Worm (Caenorhabditis elegans) whole organism, young adult: Measurements from ENCODE around the gene Y39B6A.10.

Source experiments
- B0035.1 ChIP-seq: sonication (generic microtip); optimal IDR thresholded peaks from 2 replicates; lab custom pipeline; 2016; ENCODE audit warnings: missing genetic modification characterization, mild to moderate bottlenecking, missing compliant biosample characterization, missing genotype, missing genetic modification reagents
- B0336.3 ChIP-seq: fragments of 200-800 bp; sonication (Bioruptor generic); IDR thresholded peaks from 2 replicates; pipeline ENCODE4 v1.3.6; 2022; ENCODE audit warnings: missing genetic modification characterization, missing compliant biosample characterization
- C06A6.2 ChIP-seq: fragments of 200-800 bp; sonication (Bioruptor generic); conservative IDR thresholded peaks from 2 replicates; pipeline ENCODE4 v1.3.6; 2022; ENCODE audit warnings: missing genetic modification characterization, missing compliant biosample characterization
- F10E7.11 ChIP-seq: sonication (generic microtip); optimal IDR thresholded peaks from 2 replicates; lab custom pipeline; 2017; ENCODE audit warnings: mild to moderate bottlenecking, missing genetic modification characterization, moderate library complexity, missing compliant biosample characterization
- F33H1.4 ChIP-seq: fragments of 200-800 bp; sonication (Bioruptor generic); IDR thresholded peaks from 2 replicates; pipeline ENCODE4 v1.3.6; 2022; ENCODE audit warnings: missing genetic modification reagents, missing genetic modification characterization, missing compliant biosample characterization
- F37B4.10 ChIP-seq: fragments of 200-800 bp; sonication (Bioruptor generic); IDR thresholded peaks from 2 replicates; pipeline ENCODE4 v1.3.6; 2022; ENCODE audit warnings: missing genetic modification characterization, missing compliant biosample characterization
- F57C9.4 ChIP-seq: sonication (generic microtip); optimal IDR thresholded peaks from 2 replicates; lab custom pipeline; 2017; ENCODE audit warnings: mild to moderate bottlenecking, missing genetic modification characterization, missing compliant biosample characterization
- Y53F4B.3 ChIP-seq: fragments of 200-800 bp; sonication (Bioruptor generic); IDR thresholded peaks from 2 replicates; pipeline ENCODE4 v1.3.6; 2022; ENCODE audit warnings: missing genetic modification reagents, missing genetic modification characterization, missing compliant biosample characterization
- Y67H2A.10 ChIP-seq: fragments of 200-800 bp; sonication (Bioruptor generic); conservative IDR thresholded peaks from 2 replicates; pipeline ENCODE4 v1.3.6; 2022; ENCODE audit warnings: missing genetic modification reagents, missing genetic modification characterization, missing compliant biosample characterization
- ZK185.1 ChIP-seq: sonication (generic microtip); optimal IDR thresholded peaks from 2 replicates; lab custom pipeline; 2016; ENCODE audit warnings: mild to moderate bottlenecking, missing genetic modification characterization, missing compliant biosample characterization; ENCODE audit not compliant: poor library complexity, severe bottlenecking
- attf-6 ChIP-seq: fragments of 200-800 bp; sonication (Bioruptor generic); IDR thresholded peaks from 2 replicates; pipeline ENCODE4 v1.3.6; 2022; ENCODE audit warnings: missing genetic modification reagents, missing genetic modification characterization, missing compliant biosample characterization
- bed-1 ChIP-seq: fragments of 200-800 bp; sonication (Bioruptor generic); IDR thresholded peaks from 2 replicates; pipeline ENCODE4 v1.3.6; 2022; ENCODE audit warnings: missing genetic modification reagents, missing genetic modification characterization, missing compliant biosample characterization
- bed-2 ChIP-seq: fragments of 200-800 bp; sonication (Bioruptor generic); IDR thresholded peaks from 2 replicates; pipeline ENCODE4 v1.3.6; 2022; ENCODE audit warnings: missing genetic modification reagents, missing genetic modification characterization, missing compliant biosample characterization
- ccch-3 ChIP-seq: fragments of 200-800 bp; sonication (Bioruptor generic); optimal IDR thresholded peaks from 2 replicates; lab custom pipeline; 2018; ENCODE audit warnings: mild to moderate bottlenecking, missing genetic modification characterization, missing compliant biosample characterization
- ceh-40 ChIP-seq: fragments of 200-800 bp; sonication (Bioruptor generic); IDR thresholded peaks from 2 replicates; pipeline ENCODE4 v1.3.6; 2022; ENCODE audit warnings: missing genetic modification characterization, missing compliant biosample characterization
- ceh-58 ChIP-seq: fragments of 200-800 bp; sonication (Bioruptor generic); IDR thresholded peaks from 2 replicates; pipeline ENCODE4 v1.3.6; 2022; ENCODE audit warnings: missing genetic modification characterization, missing compliant biosample characterization
- ceh-79 ChIP-seq: sonication (generic microtip); optimal IDR thresholded peaks from 2 replicates; lab custom pipeline; 2017; ENCODE audit warnings: mild to moderate bottlenecking, missing genetic modification characterization, missing compliant biosample characterization
- chd-7 ChIP-seq: sonication (generic microtip); optimal IDR thresholded peaks from 2 replicates; lab custom pipeline; 2016; ENCODE audit warnings: mild to moderate bottlenecking, missing genetic modification characterization, moderate library complexity, missing compliant biosample characterization
- egl-18 ChIP-seq: fragments of 200-800 bp; sonication (Bioruptor generic); IDR thresholded peaks from 2 replicates; pipeline ENCODE4 v1.3.6; 2022; ENCODE audit warnings: missing genetic modification reagents, missing genetic modification characterization, missing compliant biosample characterization
- egl-44 ChIP-seq: fragments of 200-800 bp; sonication (Bioruptor generic); IDR thresholded peaks from 2 replicates; pipeline ENCODE4 v1.3.6; 2022; ENCODE audit warnings: missing genetic modification reagents, missing genetic modification characterization, missing compliant biosample characterization
- ekl-4 ChIP-seq: fragments of 200-800 bp; sonication (Bioruptor generic); IDR thresholded peaks from 2 replicates; pipeline ENCODE4 v1.3.6; 2022; ENCODE audit warnings: missing genetic modification reagents, missing genetic modification characterization, missing compliant biosample characterization
- gei-17 ChIP-seq: fragments of 200-800 bp; sonication (Bioruptor generic); optimal IDR thresholded peaks from 2 replicates; lab custom pipeline; 2018; ENCODE audit warnings: mild to moderate bottlenecking, missing genetic modification characterization, missing compliant biosample characterization
- hlh-12 ChIP-seq: sonication (generic microtip); optimal IDR thresholded peaks from 2 replicates; lab custom pipeline; 2016; ENCODE audit warnings: missing genetic modification characterization, missing compliant biosample characterization
- let-526 ChIP-seq: fragments of 200-800 bp; sonication (Bioruptor generic); IDR thresholded peaks from 2 replicates; pipeline ENCODE4 v1.3.6; 2022; ENCODE audit warnings: missing genetic modification reagents, missing genetic modification characterization, missing compliant biosample characterization
- let-607 ChIP-seq, 2 experiments: fragments of 200-800 bp in 1 of 2; sonication (Bioruptor generic) in 1 of 2; sonication (generic microtip) in 1 of 2; optimal IDR thresholded peaks; 2 replicates each; lab custom pipeline; 2016 to 2018; ENCODE audit warnings: mild to moderate bottlenecking in 2 of 2, missing compliant biosample characterization in 2 of 2, missing genetic modification characterization in 2 of 2, moderate library complexity in 2 of 2, missing genotype in 1 of 2
- lin-26 ChIP-seq: fragments of 200-800 bp; sonication (Bioruptor generic); IDR thresholded peaks from 2 replicates; pipeline ENCODE4 v1.3.6; 2022; ENCODE audit warnings: missing genetic modification reagents, missing genetic modification characterization, missing compliant biosample characterization
- lin-40 ChIP-seq: sonication (generic microtip); optimal IDR thresholded peaks from 2 replicates; lab custom pipeline; 2016; ENCODE audit warnings: missing genetic modification characterization, mild to moderate bottlenecking, missing compliant biosample characterization, missing genotype, missing genetic modification reagents
- lin-54 ChIP-seq: fragments of 200-800 bp; sonication (Bioruptor generic); optimal IDR thresholded peaks from 2 replicates; lab custom pipeline; 2018; ENCODE audit warnings: mild to moderate bottlenecking, missing genetic modification characterization, missing compliant biosample characterization
- lir-1 ChIP-seq: fragments of 200-800 bp; sonication (Bioruptor generic); conservative IDR thresholded peaks from 2 replicates; pipeline ENCODE4 v1.3.6; 2022; ENCODE audit warnings: missing genetic modification reagents, missing genetic modification characterization, missing compliant biosample characterization
- lsl-1 ChIP-seq: fragments of 200-800 bp; sonication (Bioruptor generic); optimal IDR thresholded peaks from 2 replicates; lab custom pipeline; 2018; ENCODE audit warnings: mild to moderate bottlenecking, missing genetic modification characterization, moderate library complexity, missing compliant biosample characterization
- lsy-27 ChIP-seq: sonication (generic microtip); optimal IDR thresholded peaks from 2 replicates; lab custom pipeline; 2017; ENCODE audit warnings: missing genetic modification characterization, mild to moderate bottlenecking, missing compliant biosample characterization, antibody characterized with exemption, missing genotype, borderline replicate concordance; ENCODE audit not compliant: insufficient read depth
- madf-3 ChIP-seq: fragments of 200-800 bp; sonication (Bioruptor generic); IDR thresholded peaks from 2 replicates; pipeline ENCODE4 v1.3.6; 2022; ENCODE audit warnings: missing genetic modification reagents, missing genetic modification characterization, missing compliant biosample characterization
- madf-6 ChIP-seq: fragments of 200-800 bp; sonication (Bioruptor generic); IDR thresholded peaks from 2 replicates; pipeline ENCODE4 v1.3.6; 2022; ENCODE audit warnings: missing genetic modification reagents, missing genetic modification characterization, missing compliant biosample characterization
- mel-28 ChIP-seq: sonication (generic microtip); optimal IDR thresholded peaks from 2 replicates; lab custom pipeline; 2016; ENCODE audit warnings: borderline replicate concordance, mild to moderate bottlenecking, missing genetic modification characterization, missing compliant biosample characterization
- mes-4 ChIP-seq: sonication (generic microtip); optimal IDR thresholded peaks from 2 replicates; lab custom pipeline; 2016; ENCODE audit warnings: missing genotype, missing genetic modification characterization, missing compliant biosample characterization
- mxl-1 ChIP-seq: sonication (generic microtip); optimal IDR thresholded peaks from 2 replicates; lab custom pipeline; 2016; ENCODE audit warnings: missing genetic modification characterization, missing compliant biosample characterization
- nhr-120 ChIP-seq: fragments of 200-800 bp; sonication (Bioruptor generic); IDR thresholded peaks from 2 replicates; pipeline ENCODE4 v1.3.6; 2022; ENCODE audit warnings: missing genetic modification characterization, missing compliant biosample characterization
- pbrm-1 ChIP-seq: fragments of 200-800 bp; sonication (Bioruptor generic); IDR thresholded peaks from 2 replicates; pipeline ENCODE4 v1.3.6; 2022; ENCODE audit warnings: missing genetic modification reagents, missing genetic modification characterization, missing compliant biosample characterization
- repo-1 ChIP-seq: sonication (generic microtip); optimal IDR thresholded peaks from 2 replicates; lab custom pipeline; 2017; ENCODE audit warnings: mild to moderate bottlenecking, missing genetic modification characterization, missing compliant biosample characterization
- sea-2 ChIP-seq: fragments of 200-800 bp; sonication (Bioruptor generic); IDR thresholded peaks from 2 replicates; pipeline ENCODE4 v1.3.6; 2022; ENCODE audit warnings: missing genetic modification characterization, missing compliant biosample characterization
- snpc-1.3 ChIP-seq: sonication (generic microtip); optimal IDR thresholded peaks from 2 replicates; lab custom pipeline; 2017; ENCODE audit warnings: missing genetic modification characterization, mild to moderate bottlenecking, missing compliant biosample characterization, antibody characterized with exemption, moderate library complexity, missing genotype, missing genetic modification reagents; ENCODE audit not compliant: insufficient read depth
- sptf-2 ChIP-seq: fragments of 200-800 bp; sonication (Bioruptor generic); optimal IDR thresholded peaks from 2 replicates; lab custom pipeline; 2018; ENCODE audit warnings: mild to moderate bottlenecking, missing genetic modification characterization, missing compliant biosample characterization
- tbp1 ChIP-seq: fragments of 200-800 bp; sonication (Bioruptor generic); optimal IDR thresholded peaks from 2 replicates; lab custom pipeline; 2018; ENCODE audit warnings: mild to moderate bottlenecking, missing genetic modification characterization, missing compliant biosample characterization
- xnd-1 ChIP-seq: sonication (generic microtip); optimal IDR thresholded peaks from 2 replicates; lab custom pipeline; 2016; ENCODE audit warnings: missing genotype, missing genetic modification reagents, missing genetic modification characterization, missing compliant biosample characterization
- zfh-2 ChIP-seq: fragments of 200-800 bp; sonication (Bioruptor generic); conservative IDR thresholded peaks from 2 replicates; pipeline ENCODE4 v1.3.6; 2022; ENCODE audit warnings: missing genetic modification reagents, missing genetic modification characterization, missing compliant biosample characterization
- ztf-18 ChIP-seq: sonication (generic microtip); optimal IDR thresholded peaks from 2 replicates; lab custom pipeline; 2016; ENCODE audit warnings: missing genotype, mild to moderate bottlenecking, missing genetic modification characterization, missing compliant biosample characterization
- ztf-25 ChIP-seq: fragments of 200-800 bp; sonication (Bioruptor generic); IDR thresholded peaks from 2 replicates; pipeline ENCODE4 v1.3.6; 2022; ENCODE audit warnings: missing genetic modification reagents, missing genetic modification characterization, missing compliant biosample characterization
- ztf-28 ChIP-seq: fragments of 200-800 bp; sonication (Bioruptor generic); IDR thresholded peaks from 2 replicates; pipeline ENCODE4 v1.3.6; 2022; ENCODE audit warnings: missing genetic modification reagents, missing genetic modification characterization, missing compliant biosample characterization

The Y39B6A.10 gene

ce11 chrV:19125812-19126211 is 7.6 kb downstream of the Y39B6A.10 start (continued):
- TF ChIP-seq sea-2 (no peak), Y67H2A.10 (GFP tag; lab: Robert Waterston, UW) (peak; percentile 41; the same call in 1 of the 2 replicates), ztf-25 (GFP tag; lab: Robert Waterston, UW) (peak; percentile 76; the same call in 1 of the 2 replicates), xnd-1 (tag; lab: Kevin White, UChicago) (no peak), gei-17 (no peak), lin-26 (GFP tag; lab: Robert Waterston, UW) (peak; percentile 93), madf-6 (peak; percentile 79), F57C9.4 (tag; lab: Kevin White, UChicago) (no peak), lin-40 (peak; percentile 58), lsl-1 (GFP tag; lab: Kevin White, UChicago) (peak; percentile 58), let-526 (GFP tag; lab: Robert Waterston, UW) (no peak), lin-54 (GFP tag; lab: Kevin White, UChicago) (peak; percentile 67), nhr-120 (GFP tag; lab: Robert Waterston, UW) (no peak), tbp1 (GFP tag; lab: Kevin White, UChicago) (peak; percentile 97), attf-6 (GFP tag; lab: Robert Waterston, UW) (peak; percentile 68), ccch-3 (GFP tag; lab: Kevin White, UChicago) (no peak), pbrm-1 (GFP tag; lab: Robert Waterston, UW) (peak; percentile 81), ceh-79 (peak; percentile 23), ceh-40 (0 out of 2 replicates have a peak, but pooled peaks have one; percentile 55), sptf-2 (GFP tag; lab: Kevin White, UChicago) (peak; percentile 66), C06A6.2 (GFP tag; lab: Robert Waterston, UW) (0 out of 2 replicates have a peak, but pooled peaks have one; percentile 26), ceh-58 (GFP tag; lab: Robert Waterston, UW) (no peak), ekl-4 (GFP tag; lab: Robert Waterston, UW) (peak; percentile 78; the same call in 1 of the 2 replicates), F37B4.10 (GFP tag; lab: Robert Waterston, UW) (no peak), bed-1 (0 out of 2 replicates have a peak, but pooled peaks have one; percentile 44), repo-1 (tag; lab: Kevin White, UChicago) (no peak), ztf-28 (GFP tag; lab: Robert Waterston, UW) (peak; percentile 80), chd-7 (tag; lab: Kevin White, UChicago) (no peak), Y53F4B.3 (GFP tag; lab: Robert Waterston, UW) (peak; percentile 23; the same call in 1 of the 2 replicates), zfh-2 (GFP tag; lab: Robert Waterston, UW) (peak; percentile 96), let-607 (tag; optimal IDR thresholded peaks at IDR 0.05; lab: Kevin White, UChicago) (peak; percentile 10 to 52), egl-18 (no peak), bed-2 (GFP tag; lab: Robert Waterston, UW) (peak; percentile 74; the same call in 1 of the 2 replicates), ZK185.1 (tag; lab: Kevin White, UChicago) (no peak), mes-4 (tag; lab: Kevin White, UChicago) (no peak), hlh-12 (tag; lab: Kevin White, UChicago) (peak; percentile 60), F33H1.4 (GFP tag; lab: Robert Waterston, UW) (peak; percentile 29), ztf-18 (tag; lab: Kevin White, UChicago) (peak; percentile 69), egl-44 (GFP tag; lab: Robert Waterston, UW) (peak; percentile 59; the same call in 1 of the 2 replicates), F10E7.11 (tag; lab: Kevin White, UChicago) (no peak), mel-28 (tag; lab: Kevin White, UChicago) (no peak), mxl-1 (tag; lab: Kevin White, UChicago) (peak; percentile 35), lir-1 (GFP tag; lab: Robert Waterston, UW) (no peak), lsy-27 (tag; lab: Kevin White, UChicago) (no peak), snpc-1.3 (tag; lab: Kevin White, UChicago) (peak; percentile 40), madf-3 (no peak; the same call in 1 of the 2 replicates), B0336.3 (GFP tag; lab: Robert Waterston, UW) (peak; percentile 69), B0035.1 (tag; lab: Kevin White, UChicago) (no peak)
